Worm (Caenorhabditis elegans): ENCODE results near the gene C45H4.18.

DNA sequence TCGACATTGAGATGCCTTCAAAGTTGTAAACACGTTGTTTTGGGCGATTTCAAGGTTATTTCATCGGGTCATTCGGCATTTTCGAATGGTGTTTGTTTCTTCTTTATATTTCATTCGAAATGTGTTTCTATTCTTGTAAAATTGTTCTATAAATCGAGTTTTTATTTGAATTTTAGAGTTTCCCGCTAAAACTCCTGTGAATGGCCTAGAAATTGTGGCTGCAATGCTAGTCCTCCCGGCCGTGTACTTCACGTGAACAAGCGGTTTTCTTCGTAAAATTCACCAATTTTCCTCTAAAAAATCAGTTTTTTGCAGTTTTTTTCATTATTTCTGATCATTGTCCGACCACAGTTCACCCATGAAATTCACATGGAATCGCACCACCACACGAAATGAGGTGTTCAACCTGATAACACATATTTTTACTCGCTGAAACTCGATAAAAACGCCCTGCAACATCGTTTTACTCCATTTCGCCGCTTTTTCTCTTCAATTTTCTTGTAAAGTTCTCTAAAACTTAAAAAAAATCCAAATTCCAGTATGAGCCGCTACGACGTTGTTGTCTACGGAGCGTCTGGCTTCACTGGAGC lies 48.3 kb upstream of the C45H4.18 start, which contains the start of gene ldp-1:
- TF ChIP-seq snpc-4 (tag; optimal IDR thresholded peaks at IDR 0.05) (peak; percentile 22), ceh-63 (GFP tag; optimal IDR thresholded peaks at IDR 0.05) (peak; percentile 60), lin-14 (GFP tag; optimal IDR thresholded peaks at IDR 0.05) (peak; percentile 92)
